Fruit fly (Drosophila melanogaster) whole organism, prepupa: ENCODE results near the gene Tpt.

Experiments
- Blimp-1 ChIP-seq: fragments of 200-800 bp; sonication (Bioruptor generic); optimal IDR thresholded peaks from 3 replicates; lab custom pipeline; 2017; ENCODE audit warnings: missing biosample characterization, missing genetic modification characterization, mild to moderate bottlenecking, moderate library complexity, missing genetic modification reagents
- CG10669 ChIP-seq: fragments of 200-800 bp; sonication (Bioruptor generic); optimal IDR thresholded peaks from 3 replicates; lab custom pipeline; 2018; ENCODE audit warnings: missing biosample characterization, mild to moderate bottlenecking, missing genetic modification characterization, moderate library complexity
- CG11294 ChIP-seq: fragments of 200-800 bp; sonication (Bioruptor generic); IDR thresholded peaks from 2 replicates; pipeline ENCODE4 v1.3.6; 2022; ENCODE audit warnings: missing biosample characterization, missing genetic modification characterization
- CG11762 ChIP-seq: fragments of 200-800 bp; sonication (Bioruptor generic); optimal IDR thresholded peaks from 3 replicates; lab custom pipeline; 2016; ENCODE audit warnings: missing biosample characterization, missing genetic modification characterization; ENCODE audit not compliant: insufficient read depth
- CG11902 ChIP-seq: fragments of 200-800 bp; sonication (Bioruptor generic); optimal IDR thresholded peaks from 3 replicates; lab custom pipeline; 2016; ENCODE audit warnings: missing biosample characterization, missing genetic modification characterization
- CG1621 ChIP-seq: fragments of 200-800 bp; sonication (Bioruptor generic); optimal IDR thresholded peaks from 3 replicates; lab custom pipeline; 2018; ENCODE audit warnings: missing biosample characterization, mild to moderate bottlenecking, missing genetic modification characterization
- CG31627 ChIP-seq: fragments of 200-800 bp; sonication (Bioruptor generic); optimal IDR thresholded peaks from 3 replicates; lab custom pipeline; 2016; ENCODE audit warnings: missing biosample characterization, missing genetic modification characterization
- CG32006 ChIP-seq: fragments of 200-800 bp; sonication (Bioruptor generic); optimal IDR thresholded peaks from 3 replicates; lab custom pipeline; 2017; ENCODE audit warnings: missing biosample characterization, mild to moderate bottlenecking, missing genetic modification characterization
- CG3919 ChIP-seq: fragments of 200-800 bp; sonication (Bioruptor generic); optimal IDR thresholded peaks from 3 replicates; lab custom pipeline; 2016; ENCODE audit warnings: missing biosample characterization, missing genetic modification characterization
- CG6163 ChIP-seq: fragments of 200-800 bp; sonication (Bioruptor generic); IDR thresholded peaks from 3 replicates; pipeline ENCODE4 v1.3.6; 2022; ENCODE audit warnings: missing biosample characterization, missing genetic modification characterization
- CG6276 ChIP-seq: fragments of 200-800 bp; sonication (Bioruptor generic); optimal IDR thresholded peaks from 2 replicates; lab custom pipeline; 2017; ENCODE audit warnings: missing biosample characterization, mild to moderate bottlenecking, missing genetic modification characterization
- CG6792 ChIP-seq: fragments of 200-800 bp; sonication (Bioruptor generic); optimal IDR thresholded peaks from 3 replicates; lab custom pipeline; 2016; ENCODE audit warnings: missing biosample characterization, missing genetic modification characterization
- CG6808 ChIP-seq: fragments of 200-800 bp; sonication (Bioruptor generic); optimal IDR thresholded peaks from 3 replicates; lab custom pipeline; 2017; ENCODE audit warnings: missing biosample characterization, missing genetic modification characterization, mild to moderate bottlenecking, moderate library complexity, missing genetic modification reagents
- CG6854 ChIP-seq: fragments of 200-800 bp; sonication (Bioruptor generic); optimal IDR thresholded peaks from 2 replicates; lab custom pipeline; 2017; ENCODE audit warnings: missing biosample characterization, mild to moderate bottlenecking, missing genetic modification characterization
- CG7368 ChIP-seq: fragments of 200-800 bp; sonication (Bioruptor generic); optimal IDR thresholded peaks from 3 replicates; lab custom pipeline; 2016; ENCODE audit warnings: missing biosample characterization, missing genetic modification characterization
- CG8119 ChIP-seq: fragments of 200-800 bp; sonication (Bioruptor generic); IDR thresholded peaks from 3 replicates; pipeline ENCODE4 v1.3.6; 2022; ENCODE audit warnings: missing biosample characterization, missing genetic modification characterization
- CG8319 ChIP-seq: fragments of 200-800 bp; sonication (Bioruptor generic); optimal IDR thresholded peaks from 3 replicates; lab custom pipeline; 2016; ENCODE audit warnings: missing biosample characterization, missing genetic modification characterization
- CG8632 ChIP-seq: fragments of 200-800 bp; sonication (Bioruptor generic); optimal IDR thresholded peaks from 3 replicates; lab custom pipeline; 2016; ENCODE audit warnings: missing biosample characterization, missing genetic modification characterization
- CG9139 ChIP-seq: fragments of 200-800 bp; sonication (Bioruptor generic); optimal IDR thresholded peaks from 3 replicates; lab custom pipeline; 2017; ENCODE audit warnings: missing biosample characterization, mild to moderate bottlenecking, missing genetic modification characterization
- Eip75B ChIP-seq: fragments of 200-800 bp; sonication (Bioruptor generic); optimal IDR thresholded peaks from 3 replicates; lab custom pipeline; 2016; ENCODE audit warnings: missing biosample characterization, missing genetic modification characterization
- Eip78C ChIP-seq: fragments of 200-800 bp; sonication (Bioruptor generic); peaks from one replicate; lab custom pipeline; 2016; ENCODE audit warnings: missing biosample characterization, missing genetic modification characterization
- Eip93F ChIP-seq: fragments of 200-800 bp; sonication (Bioruptor generic); optimal IDR thresholded peaks from 2 replicates; lab custom pipeline; 2016; ENCODE audit warnings: missing biosample characterization, mild to moderate bottlenecking, missing genetic modification characterization
- Ets21C ChIP-seq: fragments of 200-800 bp; sonication (Bioruptor generic); optimal IDR thresholded peaks from 3 replicates; lab custom pipeline; 2016; ENCODE audit warnings: missing biosample characterization, missing genetic modification characterization
- Gug ChIP-seq: fragments of 200-800 bp; sonication (Bioruptor generic); IDR thresholded peaks from 2 replicates; pipeline ENCODE4 v1.3.6; 2022; ENCODE audit warnings: missing biosample characterization, missing genetic modification characterization
- Hr38 ChIP-seq: sonication (Bioruptor generic); optimal IDR thresholded peaks from 2 replicates; lab custom pipeline; 2016; ENCODE audit warnings: missing biosample characterization, missing genetic modification characterization
- Hr39 ChIP-seq: fragments of 200-800 bp; sonication (Bioruptor generic); optimal IDR thresholded peaks from 2 replicates; lab custom pipeline; 2016; ENCODE audit warnings: missing biosample characterization, missing genetic modification characterization
- Hr4 ChIP-seq: fragments of 200-800 bp; sonication (Bioruptor generic); optimal IDR thresholded peaks from 3 replicates; lab custom pipeline; 2016; ENCODE audit warnings: missing biosample characterization, missing genetic modification characterization
- OdsH ChIP-seq: fragments of 200-800 bp; sonication (Bioruptor generic); optimal IDR thresholded peaks from 3 replicates; lab custom pipeline; 2016; ENCODE audit warnings: missing biosample characterization, missing genetic modification characterization
- Sox102F ChIP-seq: fragments of 200-800 bp; sonication (Bioruptor generic); optimal IDR thresholded peaks from 2 replicates; lab custom pipeline; 2016; ENCODE audit warnings: missing biosample characterization, mild to moderate bottlenecking, missing genetic modification characterization
- Sox14 ChIP-seq: fragments of 200-800 bp; sonication (Bioruptor generic); optimal IDR thresholded peaks from 3 replicates; lab custom pipeline; 2016; ENCODE audit warnings: missing biosample characterization, missing genetic modification characterization
- Sox15 ChIP-seq: fragments of 200-800 bp; sonication (Bioruptor generic); optimal IDR thresholded peaks from 3 replicates; lab custom pipeline; 2016; ENCODE audit warnings: missing biosample characterization, missing genetic modification characterization
- achi ChIP-seq: fragments of 200-800 bp; sonication (Bioruptor generic); optimal IDR thresholded peaks from 3 replicates; lab custom pipeline; 2016; ENCODE audit warnings: missing biosample characterization, missing genetic modification characterization
- acj6 ChIP-seq: fragments of 200-800 bp; sonication (Bioruptor generic); optimal IDR thresholded peaks from 3 replicates; lab custom pipeline; 2016; ENCODE audit warnings: missing biosample characterization, missing genetic modification characterization
- cyc ChIP-seq: fragments of 200-800 bp; sonication (Bioruptor generic); optimal IDR thresholded peaks from 3 replicates; lab custom pipeline; 2016; ENCODE audit warnings: missing biosample characterization, missing genetic modification characterization
- eg ChIP-seq: fragments of 200-800 bp; sonication (Bioruptor generic); IDR thresholded peaks from 3 replicates; pipeline ENCODE4 v1.3.6; 2022; ENCODE audit warnings: missing biosample characterization, missing genetic modification characterization
- fd59A ChIP-seq: fragments of 200-800 bp; sonication (Bioruptor generic); optimal IDR thresholded peaks from 2 replicates; lab custom pipeline; 2017; ENCODE audit warnings: missing biosample characterization, mild to moderate bottlenecking, missing genetic modification characterization, missing genetic modification reagents
- fd85E ChIP-seq: fragments of 200-800 bp; sonication (Bioruptor generic); optimal IDR thresholded peaks from 3 replicates; lab custom pipeline; 2016; ENCODE audit warnings: missing biosample characterization, missing genetic modification characterization
- fkh ChIP-seq: fragments of 200-800 bp; sonication (Bioruptor generic); optimal IDR thresholded peaks from 3 replicates; lab custom pipeline; 2017; ENCODE audit warnings: missing biosample characterization, mild to moderate bottlenecking, missing genetic modification characterization, moderate library complexity
- net ChIP-seq: fragments of 200-800 bp; sonication (Bioruptor generic); optimal IDR thresholded peaks from 3 replicates; lab custom pipeline; 2016; ENCODE audit warnings: missing biosample characterization, missing genetic modification characterization
- pdm3 ChIP-seq: fragments of 200-800 bp; sonication (Bioruptor generic); optimal IDR thresholded peaks from 3 replicates; lab custom pipeline; 2016; ENCODE audit warnings: missing biosample characterization, missing genetic modification characterization
- salr ChIP-seq, 2 experiments: fragments of 200-800 bp; sonication (Bioruptor generic); optimal IDR thresholded peaks; 3 replicates each; lab custom pipeline; 2016 to 2018; ENCODE audit warnings: missing biosample characterization in 2 of 2, missing genetic modification characterization in 2 of 2, mild to moderate bottlenecking in 1 of 2
- spab ChIP-seq: fragments of 200-800 bp; sonication (Bioruptor generic); optimal IDR thresholded peaks from 2 replicates; lab custom pipeline; 2017; ENCODE audit warnings: missing biosample characterization, mild to moderate bottlenecking, missing genetic modification characterization, missing genetic modification reagents
- ss ChIP-seq, 2 experiments: fragments of 200-800 bp; sonication (Bioruptor generic); optimal IDR thresholded peaks; 2 replicates in 1 of 2; 3 replicates in 1 of 2; lab custom pipeline; 2017 to 2018; ENCODE audit warnings: mild to moderate bottlenecking in 2 of 2, missing biosample characterization in 2 of 2, missing genetic modification characterization in 2 of 2, moderate library complexity in 1 of 2
- svp ChIP-seq: fragments of 200-800 bp; sonication (Bioruptor generic); peaks from one replicate; lab custom pipeline; 2016; ENCODE audit warnings: missing biosample characterization, missing genetic modification characterization
- topi ChIP-seq: fragments of 200-800 bp; sonication (Bioruptor generic); optimal IDR thresholded peaks from 3 replicates; lab custom pipeline; 2016; ENCODE audit warnings: missing biosample characterization, missing genetic modification characterization
- vri ChIP-seq: fragments of 200-800 bp; sonication (Bioruptor generic); optimal IDR thresholded peaks from 3 replicates; lab custom pipeline; 2016; ENCODE audit warnings: missing biosample characterization, mild to moderate bottlenecking, missing genetic modification characterization

The Tpt gene

DNA sequence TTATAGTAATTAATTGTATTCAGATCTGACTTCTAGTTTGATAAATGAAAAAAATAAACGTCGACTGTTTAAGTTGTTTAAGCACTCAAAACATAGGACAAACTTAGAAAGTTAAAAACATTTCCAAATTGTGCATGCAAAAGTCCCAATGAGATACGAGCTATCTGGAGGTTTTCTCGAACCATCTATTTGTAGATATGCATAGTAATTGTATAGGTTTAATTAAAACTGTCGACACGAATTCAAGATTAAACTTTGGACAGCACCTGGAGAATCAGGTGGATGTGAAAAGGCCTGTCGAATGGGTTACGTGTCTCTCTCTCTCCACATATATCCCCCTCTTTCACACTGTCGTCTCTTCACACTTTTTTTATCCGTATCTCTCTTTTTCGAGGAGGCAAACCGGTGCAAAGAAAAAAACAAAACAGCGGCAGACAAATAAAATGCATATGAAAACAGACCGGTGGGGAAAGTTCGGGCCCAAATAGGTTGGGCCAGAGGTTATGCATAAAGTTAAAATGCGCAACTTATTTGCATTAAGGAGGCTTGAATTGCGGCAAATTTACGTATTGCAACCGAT is 44.9 kb downstream of the Tpt start (continued):
- TF ChIP-seq Sox15 (GFP tag; lab: Kevin White, UChicago) = no peak
- no peak for TF ChIP-seq Hr39 (GFP tag; lab: Kevin White, UChicago)
- no peak for TF ChIP-seq acj6
- no peak for TF ChIP-seq Blimp-1 (GFP tag; lab: Kevin White, UChicago)
- TF ChIP-seq CG8119 (GFP tag; lab: Robert Waterston, UW) = peak; percentile 61; the same call in 2 of the 3 replicates
- peak; percentile 67 for TF ChIP-seq CG9139
- TF ChIP-seq topi = no peak
- TF ChIP-seq pdm3 (GFP tag; lab: Kevin White, UChicago) = no peak
- peak; percentile 78 for TF ChIP-seq CG6808 (GFP tag; lab: Kevin White, UChicago)
- TF ChIP-seq CG11762 (GFP tag; lab: Kevin White, UChicago) = no peak
- TF ChIP-seq CG32006 (GFP tag; lab: Kevin White, UChicago) = peak; percentile 44
- TF ChIP-seq Sox102F = no peak
- TF ChIP-seq ss (GFP tag; optimal IDR thresholded peaks at IDR 0.05; lab: Kevin White, UChicago) = peak; percentile 78 to 89
- TF ChIP-seq CG6163 (GFP tag; lab: Robert Waterston, UW) = peak; percentile 33; the same call in 2 of the 3 replicates
- no peak for TF ChIP-seq CG3919
- peak; percentile 8; the same call in 1 of the 2 replicates for TF ChIP-seq CG11294
- peak; percentile 19 for TF ChIP-seq CG7368 (GFP tag; lab: Kevin White, UChicago)
- no peak for TF ChIP-seq Ets21C
- peak; percentile 55; the same call in 2 of the 3 replicates for TF ChIP-seq eg (GFP tag; lab: Robert Waterston, UW)
- TF ChIP-seq CG8632 (GFP tag; lab: Kevin White, UChicago) = no peak
- peak; percentile 66 for TF ChIP-seq spab (GFP tag; lab: Kevin White, UChicago)
- TF ChIP-seq fd59A = peak; percentile 10

DNA sequence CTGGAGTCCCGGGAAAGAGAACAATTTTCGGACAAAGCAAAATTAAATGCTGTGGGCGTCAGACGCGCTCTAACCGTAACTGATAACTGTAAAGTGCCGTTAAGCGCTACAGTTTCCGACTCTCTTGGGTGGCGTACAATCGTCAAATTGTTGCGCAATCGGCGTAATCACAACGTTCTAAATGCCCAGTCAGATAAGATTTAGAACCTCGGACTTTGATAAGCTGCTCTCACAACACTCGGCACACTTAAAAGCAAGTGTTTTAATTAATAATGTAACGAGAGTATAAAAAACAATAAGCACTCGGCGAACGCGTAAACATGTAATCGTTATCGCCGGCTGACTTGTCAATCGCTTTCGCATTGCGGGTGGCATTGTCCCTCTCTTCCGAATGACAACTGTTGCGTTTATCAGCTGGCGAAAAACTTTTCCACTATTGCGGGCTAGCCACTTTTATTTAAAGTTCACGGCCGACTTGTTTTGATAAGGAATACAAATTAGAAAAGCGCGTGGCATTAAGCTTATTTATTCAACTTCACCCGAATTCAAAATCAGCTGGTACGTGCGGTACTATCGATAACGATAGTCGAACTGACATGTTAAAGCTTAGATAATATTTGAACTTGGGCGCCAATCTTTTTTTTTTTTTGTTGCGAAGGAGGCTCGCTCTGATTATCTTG is 46.2 kb downstream of the Tpt start:
- no peak for TF ChIP-seq OdsH (GFP tag; lab: Kevin White, UChicago)
- no peak for TF ChIP-seq pdm3 (GFP tag; lab: Kevin White, UChicago)
- TF ChIP-seq Gug (GFP tag; lab: Robert Waterston, UW) = no peak
- TF ChIP-seq Ets21C = no peak
- TF ChIP-seq CG7368 (GFP tag; lab: Kevin White, UChicago) = no peak
- no peak for TF ChIP-seq Hr38 (GFP tag; lab: Kevin White, UChicago)
- no peak for TF ChIP-seq CG6854
- TF ChIP-seq CG3919 = no peak
- TF ChIP-seq CG9139 = no peak
- no peak for TF ChIP-seq CG11902 (GFP tag; lab: Kevin White, UChicago)
- TF ChIP-seq CG8319 = no peak
- TF ChIP-seq spab (GFP tag; lab: Kevin White, UChicago) = no peak
- peak; percentile 36 for TF ChIP-seq Eip78C (GFP tag; lab: Kevin White, UChicago)
- no peak for TF ChIP-seq ss (GFP tag; optimal IDR thresholded peaks at IDR 0.05; lab: Kevin White, UChicago)
- no peak for TF ChIP-seq cyc (GFP tag; lab: Kevin White, UChicago)
- peak; percentile 62 for TF ChIP-seq fkh (GFP tag; lab: Kevin White, UChicago)
- TF ChIP-seq Sox14 (GFP tag; lab: Kevin White, UChicago) = no peak
- TF ChIP-seq CG1621 = no peak
- no peak for TF ChIP-seq Eip93F (GFP tag; lab: Kevin White, UChicago)
- TF ChIP-seq Hr39 (GFP tag; lab: Kevin White, UChicago) = no peak
- TF ChIP-seq CG6276 (GFP tag; lab: Kevin White, UChicago) = no peak
- no peak for TF ChIP-seq CG6792
- TF ChIP-seq net (GFP tag; lab: Kevin White, UChicago) = no peak
- TF ChIP-seq CG31627 (GFP tag; lab: Kevin White, UChicago) = no peak
- no peak for TF ChIP-seq CG10669 (GFP tag; lab: Kevin White, UChicago)
- no peak for TF ChIP-seq CG11762 (GFP tag; lab: Kevin White, UChicago)
- TF ChIP-seq vri (GFP tag; lab: Kevin White, UChicago) = peak; percentile 87
- no peak for TF ChIP-seq CG6163 (GFP tag; lab: Robert Waterston, UW)
- no peak for TF ChIP-seq Eip75B (GFP tag; lab: Kevin White, UChicago)
- no peak for TF ChIP-seq Hr4 (GFP tag; lab: Kevin White, UChicago)
- no peak for TF ChIP-seq svp (GFP tag; lab: Kevin White, UChicago)
- no peak for TF ChIP-seq salr (GFP tag; optimal IDR thresholded peaks at IDR 0.05; lab: Kevin White, UChicago)
- TF ChIP-seq achi (GFP tag; lab: Kevin White, UChicago) = peak; percentile 84
- no peak for TF ChIP-seq fd85E (GFP tag; lab: Kevin White, UChicago)
- TF ChIP-seq, all 60 proteins: peak for 4
